Worm (Caenorhabditis elegans) whole organism, L4/young adult: ENCODE results near the gene srj-44.

Experiments used
- W03F9.2 ChIP-seq: fragments of 150-350 bp; optimal IDR thresholded peaks from 2 replicates; lab custom pipeline; 2014; ENCODE audit warnings: missing biosample characterization, missing genetic modification characterization
- dao-5 ChIP-seq: sonication (generic microtip); optimal IDR thresholded peaks from 2 replicates; lab custom pipeline; 2016; ENCODE audit warnings: missing genotype, missing genetic modification characterization, moderate library complexity, missing compliant biosample characterization
- him-1 ChIP-seq: sonication (generic microtip); optimal IDR thresholded peaks from 2 replicates; lab custom pipeline; 2016; ENCODE audit warnings: missing genotype, missing genetic modification reagents, missing genetic modification characterization, missing compliant biosample characterization

DNA sequence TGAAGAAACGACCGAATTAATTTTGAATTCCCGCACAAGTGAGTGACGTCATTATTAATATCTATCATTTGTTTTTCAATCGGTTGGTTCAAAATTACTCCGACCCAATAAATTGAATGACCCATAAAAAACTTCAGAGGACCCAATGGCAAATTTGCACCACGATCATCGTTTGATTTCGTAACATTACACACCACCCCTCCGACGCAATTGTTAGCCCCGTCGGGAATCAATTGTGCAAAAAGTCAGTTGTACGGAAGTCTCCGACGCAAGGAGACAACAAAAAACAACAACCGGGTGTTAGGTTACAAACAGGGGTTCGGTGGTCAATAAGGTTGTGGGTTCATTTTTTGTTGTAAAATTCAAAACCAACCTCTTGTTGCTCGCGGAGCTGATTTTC, 43.7 kb downstream of the srj-44 start:
- TF ChIP-seq him-1 (tag; lab: Kevin White, UChicago) (no peak), dao-5 (tag; lab: Kevin White, UChicago) (no peak), W03F9.2 (tag; lab: Kevin White, UChicago) (no peak)
